Worm (Caenorhabditis elegans) whole organism, L3 larva: ENCODE measurements around the gene F49H6.17.

Source experiments
- R02D3.7 ChIP-seq: fragments of 150-350 bp; optimal IDR thresholded peaks from 2 replicates; lab custom pipeline; 2014; ENCODE audit warnings: missing biosample characterization, missing genetic modification characterization
- ZK546.5 ChIP-seq: sonication (generic microtip); optimal IDR thresholded peaks from 2 replicates; lab custom pipeline; 2017; ENCODE audit warnings: missing biosample characterization, missing genetic modification characterization
- aly-2 ChIP-seq: fragments of 150-350 bp; optimal IDR thresholded peaks from 2 replicates; lab custom pipeline; 2014; ENCODE audit warnings: missing biosample characterization, missing genetic modification characterization
- ama-1 ChIP-seq: fragments of 150-350 bp; optimal IDR thresholded peaks from 2 replicates; lab custom pipeline; 2018
- ceh-82 ChIP-seq: fragments of 150-350 bp; optimal IDR thresholded peaks from 2 replicates; lab custom pipeline; 2014; ENCODE audit warnings: missing biosample characterization, missing genetic modification characterization
- daf-12 ChIP-seq: fragments of 150-350 bp; optimal IDR thresholded peaks from 2 replicates; lab custom pipeline; 2014; ENCODE audit warnings: missing biosample characterization, missing genetic modification reagents, missing genetic modification characterization
- egl-27 ChIP-seq: sonication (generic microtip); optimal IDR thresholded peaks from 4 replicates; lab custom pipeline; 2017; ENCODE audit warnings: missing biosample characterization, missing genetic modification reagents, missing genetic modification characterization
- elt-1 ChIP-seq: fragments of 150-350 bp; optimal IDR thresholded peaks from 2 replicates; lab custom pipeline; 2014; ENCODE audit warnings: missing biosample characterization, missing genetic modification characterization
- elt-2 ChIP-seq: sonication (generic microtip); optimal IDR thresholded peaks from 2 replicates; lab custom pipeline; 2016; ENCODE audit warnings: missing genetic modification reagents, mild to moderate bottlenecking, missing genetic modification characterization, missing compliant biosample characterization
- elt-3 ChIP-seq, 3 experiments: fragments of 150-350 bp in 1 of 3; sonication (generic microtip) in 2 of 3; optimal IDR thresholded peaks; 2 replicates in 2 of 3; 4 replicates in 1 of 3; lab custom pipeline; 2014 to 2017; ENCODE audit warnings: missing biosample characterization in 3 of 3, missing genetic modification characterization in 3 of 3
- eor-1 ChIP-seq, 2 experiments: fragments of 150-350 bp; optimal IDR thresholded peaks; 2 replicates each; lab custom pipeline; 2014 to 2018; ENCODE audit warnings: missing biosample characterization in 2 of 2, missing genetic modification characterization in 2 of 2
- fkh-10 ChIP-seq: sonication (generic microtip); optimal IDR thresholded peaks from 2 replicates; lab custom pipeline; 2017; ENCODE audit warnings: missing biosample characterization, missing genetic modification reagents, missing genetic modification characterization
- fkh-2 ChIP-seq: fragments of 150-350 bp; optimal IDR thresholded peaks from 2 replicates; lab custom pipeline; 2014; ENCODE audit warnings: missing biosample characterization, missing genetic modification reagents, missing genetic modification characterization
- fos-1 ChIP-seq: fragments of 150-350 bp; optimal IDR thresholded peaks from 2 replicates; lab custom pipeline; 2014; ENCODE audit warnings: missing biosample characterization, missing genetic modification characterization
- hmg-11 ChIP-seq: sonication (generic microtip); optimal IDR thresholded peaks from 2 replicates; lab custom pipeline; 2016; ENCODE audit warnings: missing genetic modification characterization, missing compliant biosample characterization
- jun-1 ChIP-seq: fragments of 150-350 bp; optimal IDR thresholded peaks from 2 replicates; lab custom pipeline; 2014; ENCODE audit warnings: missing biosample characterization, missing genetic modification reagents, missing genetic modification characterization
- lin-15B ChIP-seq: fragments of 150-350 bp; optimal IDR thresholded peaks from 2 replicates; lab custom pipeline; 2014; ENCODE audit warnings: missing biosample characterization, missing genetic modification characterization
- lin-39 ChIP-seq: fragments of 150-350 bp; optimal IDR thresholded peaks from 2 replicates; lab custom pipeline; 2018; ENCODE audit warnings: missing biosample characterization, missing genetic modification reagents, missing genetic modification characterization
- mml-1 ChIP-seq: fragments of 150-350 bp; sonication (generic microtip); optimal IDR thresholded peaks from 3 replicates; lab custom pipeline; 2014; ENCODE audit warnings: missing biosample characterization, missing genetic modification characterization
- nfya-1 ChIP-seq: sonication (generic microtip); optimal IDR thresholded peaks from 2 replicates; lab custom pipeline; 2017; ENCODE audit warnings: missing genetic modification characterization, mild to moderate bottlenecking, missing compliant biosample characterization, antibody characterized with exemption, moderate library complexity; ENCODE audit not compliant: insufficient read depth
- nhr-25 ChIP-seq: sonication (generic microtip); optimal IDR thresholded peaks from 2 replicates; lab custom pipeline; 2017; ENCODE audit warnings: missing biosample characterization, missing genetic modification characterization
- nhr-28 ChIP-seq: fragments of 150-350 bp; optimal IDR thresholded peaks from 2 replicates; lab custom pipeline; 2014; ENCODE audit warnings: missing biosample characterization, missing genetic modification characterization
- nhr-43 ChIP-seq: sonication (generic microtip); optimal IDR thresholded peaks from 2 replicates; lab custom pipeline; 2016; ENCODE audit warnings: mild to moderate bottlenecking, missing genetic modification characterization, missing compliant biosample characterization; ENCODE audit not compliant: poor library complexity, severe bottlenecking
- nhr-67 ChIP-seq: fragments of 150-350 bp; optimal IDR thresholded peaks from 2 replicates; lab custom pipeline; 2014; ENCODE audit warnings: missing biosample characterization, missing genetic modification characterization
- nhr-76 ChIP-seq: fragments of 150-350 bp; sonication (generic microtip); optimal IDR thresholded peaks from 5 replicates; lab custom pipeline; 2014; ENCODE audit warnings: missing biosample characterization, missing genetic modification characterization
- nhr-77 ChIP-seq: fragments of 150-350 bp; optimal IDR thresholded peaks from 2 replicates; lab custom pipeline; 2014; ENCODE audit warnings: missing biosample characterization, missing genetic modification characterization
- pqm-1 ChIP-seq: fragments of 150-350 bp; optimal IDR thresholded peaks from 2 replicates; lab custom pipeline; 2017; ENCODE audit warnings: missing biosample characterization, missing genetic modification characterization, inconsistent platforms
- sea-2 ChIP-seq: fragments of 150-350 bp; sonication (generic microtip); optimal IDR thresholded peaks from 4 replicates; lab custom pipeline; 2014; ENCODE audit warnings: missing biosample characterization, missing genetic modification reagents, missing genetic modification characterization
- tbx-2 ChIP-seq: sonication (generic microtip); optimal IDR thresholded peaks from 2 replicates; lab custom pipeline; 2016; ENCODE audit warnings: mild to moderate bottlenecking, missing genetic modification characterization, missing compliant biosample characterization
- unc-39 ChIP-seq: sonication (generic microtip); optimal IDR thresholded peaks from 4 replicates; lab custom pipeline; 2017; ENCODE audit warnings: missing biosample characterization, missing genetic modification characterization
- unc-62 ChIP-seq: fragments of 150-350 bp; sonication (generic microtip); optimal IDR thresholded peaks from 4 replicates; lab custom pipeline; 2014; ENCODE audit warnings: missing biosample characterization, missing genetic modification reagents, missing genetic modification characterization
- ztf-11 ChIP-seq: fragments of 150-350 bp; optimal IDR thresholded peaks from 2 replicates; lab custom pipeline; 2014; ENCODE audit warnings: missing biosample characterization, missing genetic modification characterization
- ztf-4 ChIP-seq: fragments of 150-350 bp; optimal IDR thresholded peaks from 2 replicates; lab custom pipeline; 2014; ENCODE audit warnings: missing biosample characterization, missing genetic modification characterization

The F49H6.17 gene

DNA sequence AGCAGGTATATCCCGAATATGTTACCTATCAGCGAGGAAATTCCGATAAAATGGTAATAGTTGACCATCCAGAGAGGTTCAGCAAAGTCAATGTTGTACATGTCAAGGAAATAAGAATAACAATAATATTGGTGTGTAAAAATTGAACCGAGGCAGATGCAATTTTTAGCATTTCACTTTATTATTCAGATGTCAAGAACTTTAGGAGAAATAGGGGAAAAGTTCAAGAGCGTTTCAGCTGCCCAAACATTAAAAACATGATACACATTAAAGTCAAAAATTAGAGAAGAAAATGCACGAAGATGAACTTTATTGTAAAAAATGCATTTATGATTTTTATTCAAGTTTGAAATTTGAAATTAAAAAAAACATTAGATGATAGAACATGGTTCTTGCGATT is 11.5 kb upstream of the F49H6.17 start, which contains the start of gene sri-69:
sri-69 (minus strand) TSS at position 101 of the 400 bp plus-strand sequence.
- TF ChIP-seq lin-15B (tag; lab: Kevin White, UChicago) (no peak), ztf-11 (tag; lab: Kevin White, UChicago) (no peak), elt-2 (tag; lab: Kevin White, UChicago) (no peak), jun-1 (tag; lab: Kevin White, UChicago) (no peak), nhr-28 (tag; lab: Kevin White, UChicago) (no peak), eor-1 (tag; optimal IDR thresholded peaks at IDR 0.05; lab: Kevin White, UChicago) (no peak), nfya-1 (tag; lab: Kevin White, UChicago) (no peak), ama-1 (lab: Kevin White, UChicago) (no peak), mml-1 (tag; lab: Kevin White, UChicago) (no peak)
- TF ChIP-seq, all 47 proteins: peak for 0

DNA sequence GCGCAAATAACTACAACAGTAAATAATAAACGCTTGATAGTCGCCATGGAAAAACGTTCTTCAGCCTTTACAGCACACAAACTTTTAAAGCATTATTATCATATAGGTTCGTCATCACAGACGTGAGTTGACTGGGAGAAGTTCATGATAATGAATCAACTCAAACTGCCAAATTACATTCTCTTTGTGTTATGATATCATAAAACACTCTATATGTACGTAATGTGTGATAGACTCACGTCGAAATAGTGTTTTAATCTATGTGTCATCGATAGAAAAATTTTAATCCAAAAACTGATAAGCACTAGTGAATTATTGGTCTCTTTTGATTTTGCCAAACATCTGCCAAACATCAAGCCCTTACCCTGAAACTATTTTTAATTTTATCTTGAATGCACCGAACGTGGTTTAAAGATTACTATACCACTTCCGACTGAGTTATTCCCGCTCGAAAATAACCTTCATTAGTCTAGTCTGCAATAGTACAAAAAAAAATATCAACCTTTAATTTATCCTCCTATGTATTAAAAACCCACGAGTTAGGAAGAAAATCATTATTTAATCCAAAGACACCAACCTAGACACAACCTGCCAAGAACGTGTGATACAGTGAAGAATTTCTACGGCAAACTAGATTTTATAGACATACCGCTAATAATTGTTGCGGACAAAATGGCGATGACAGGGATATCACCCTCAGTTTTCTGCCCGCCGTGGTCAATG is 10.3 kb upstream of the F49H6.17 start, which contains the start of the genes clc-12 and clec-240:
clc-12 (minus strand) TSS at position 47 of the 723 bp plus-strand sequence.
clec-240 (plus strand) TSS at position 673 of the 723 bp plus-strand sequence.
- TF ChIP-seq pqm-1: peak; percentile 77
- no peak for TF ChIP-seq fkh-2 (tag; lab: Kevin White, UChicago)
- peak; percentile 64 for TF ChIP-seq elt-2 (tag; lab: Kevin White, UChicago)
- TF ChIP-seq, all 47 proteins: peak for 2

- no peak for TF ChIP-seq ztf-4
- no peak for TF ChIP-seq nhr-76 (tag; lab: Kevin White, UChicago)
- TF ChIP-seq pqm-1: no peak
- TF ChIP-seq aly-2 (tag; lab: Kevin White, UChicago): no peak
- TF ChIP-seq ama-1 (lab: Kevin White, UChicago): no peak
- no peak for TF ChIP-seq nhr-67 (tag; lab: Kevin White, UChicago)
- no peak for TF ChIP-seq unc-39 (tag; lab: Kevin White, UChicago)
- TF ChIP-seq fos-1 (tag; lab: Kevin White, UChicago): no peak
- TF ChIP-seq elt-1 (tag; lab: Kevin White, UChicago): no peak
- no peak for TF ChIP-seq mml-1 (tag; lab: Kevin White, UChicago)
- TF ChIP-seq, all 47 proteins: peak for 0
Observed at ce11 chrV:17013232-17013631, 6.6 kb upstream of the F49H6.17 start, which contains the start of gene clec-241. clec-241 (minus strand) TSS chrV:17013332.

DNA sequence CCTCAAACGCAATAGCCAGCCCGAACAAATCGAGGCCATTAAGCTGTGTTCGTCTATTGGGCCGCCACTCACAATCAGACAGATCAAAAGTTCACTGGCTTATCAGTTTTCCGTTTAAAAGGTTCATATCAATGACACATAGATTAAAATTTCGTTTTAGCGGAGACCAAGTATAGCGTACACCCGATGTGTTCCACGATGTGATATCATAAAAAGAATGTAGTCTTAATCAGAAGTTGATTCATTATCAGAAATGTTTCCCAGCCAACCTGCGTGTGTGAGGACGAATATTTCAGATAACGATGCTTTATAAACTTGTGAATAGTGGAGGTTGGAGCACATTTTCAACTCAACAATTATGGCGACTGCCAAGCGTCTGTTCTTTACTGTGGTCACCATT is 5.7 kb upstream of the F49H6.17 start, which contains the start of gene clc-13:
clc-13 (plus strand) TSS at position 359 of the 400 bp plus-strand sequence.
- TF ChIP-seq jun-1 (tag; lab: Kevin White, UChicago) (peak; percentile 4), fkh-10 (GFP tag; lab: Kevin White, UChicago) (no peak), pqm-1 (peak; percentile 74), fos-1 (tag; lab: Kevin White, UChicago) (no peak), elt-2 (tag; lab: Kevin White, UChicago) (peak; percentile 95)

DNA sequence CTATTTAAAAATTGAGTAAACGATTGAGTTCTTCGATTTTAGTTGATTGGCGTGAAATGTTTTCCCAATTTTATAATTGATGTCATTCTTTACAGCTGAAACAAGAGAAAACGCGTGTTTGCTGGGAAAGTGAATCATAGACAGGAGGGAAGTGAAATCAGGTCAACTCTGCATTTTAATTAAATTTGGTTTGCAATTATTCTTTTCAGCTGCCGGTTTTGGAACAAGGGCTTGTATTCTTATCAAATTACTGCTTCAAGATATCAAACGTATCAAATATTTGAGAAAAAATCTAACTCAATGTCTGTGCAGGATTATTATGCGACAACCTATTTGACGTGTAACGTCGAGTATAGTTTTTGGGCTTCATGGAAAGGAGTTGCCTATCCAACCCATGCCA is 3.0 kb upstream of the F49H6.17 start, which contains the start of gene srh-97:
srh-97 (plus strand) TSS at position 301 of the 400 bp plus-strand sequence.
- TF ChIP-seq daf-12 (tag; lab: Kevin White, UChicago): no peak
- TF ChIP-seq ztf-4: no peak
- no peak for TF ChIP-seq R02D3.7 (tag; lab: Kevin White, UChicago)
- no peak for TF ChIP-seq fkh-2 (tag; lab: Kevin White, UChicago)
- TF ChIP-seq unc-39 (tag; lab: Kevin White, UChicago): no peak
- TF ChIP-seq ceh-82 (tag; lab: Kevin White, UChicago): no peak
- no peak for TF ChIP-seq fos-1 (tag; lab: Kevin White, UChicago)
- TF ChIP-seq hmg-11 (tag; lab: Kevin White, UChicago): no peak
- no peak for TF ChIP-seq lin-39 (tag; lab: Kevin White, UChicago)
- TF ChIP-seq pqm-1: no peak
- TF ChIP-seq nfya-1 (tag; lab: Kevin White, UChicago): no peak
- no peak for TF ChIP-seq sea-2
- TF ChIP-seq egl-27 (tag; lab: Kevin White, UChicago): no peak
- TF ChIP-seq jun-1 (tag; lab: Kevin White, UChicago): no peak
- TF ChIP-seq ZK546.5 (tag; lab: Kevin White, UChicago): no peak
- no peak for TF ChIP-seq unc-62

ce11 chrV:17021361-17021760 is 1.6 kb downstream of the F49H6.17 start, which contains the start of gene F49H6.12:
F49H6.12 (minus strand) TSS chrV:17021461.
- TF ChIP-seq elt-3 (tag; optimal IDR thresholded peaks at IDR 0.05; lab: Kevin White, UChicago): no peak
- no peak for TF ChIP-seq aly-2 (tag; lab: Kevin White, UChicago)
- TF ChIP-seq nhr-28 (tag; lab: Kevin White, UChicago): no peak
- TF ChIP-seq ztf-11 (tag; lab: Kevin White, UChicago): no peak
- TF ChIP-seq nhr-43: no peak
- no peak for TF ChIP-seq lin-15B (tag; lab: Kevin White, UChicago)
- no peak for TF ChIP-seq elt-2 (tag; lab: Kevin White, UChicago)
- no peak for TF ChIP-seq nhr-76 (tag; lab: Kevin White, UChicago)
- no peak for TF ChIP-seq ztf-4
- TF ChIP-seq pqm-1: no peak
- no peak for TF ChIP-seq unc-62
- TF ChIP-seq tbx-2 (tag; lab: Kevin White, UChicago): no peak
- no peak for TF ChIP-seq nhr-25 (tag; lab: Kevin White, UChicago)
- TF ChIP-seq nhr-77 (tag; lab: Kevin White, UChicago): no peak
- TF ChIP-seq, all 47 proteins: peak for 0
